Fruit fly (Drosophila melanogaster) whole organism, embryonic: ENCODE data around the gene ppk7.
A peak's percentile ranks its signal among the peaks of the same experiment; 100 is the strongest.

Experiments
- CG10209 ChIP-seq: fragments of 200-800 bp; sonication (Bioruptor generic); optimal IDR thresholded peaks from 3 replicates; lab custom pipeline; 2017; ENCODE audit warnings: missing biosample characterization, mild to moderate bottlenecking, missing genetic modification characterization, missing genetic modification reagents
- CG1024 ChIP-seq: fragments of 200-800 bp; sonication (Bioruptor generic); IDR thresholded peaks from 2 replicates; pipeline ENCODE4 v1.3.6; 2022; ENCODE audit warnings: missing biosample characterization, missing genetic modification characterization
- CG14441 ChIP-seq: fragments of 200-800 bp; sonication (Bioruptor generic); IDR thresholded peaks from 2 replicates; pipeline ENCODE4 v1.3.6; 2022; ENCODE audit warnings: missing biosample characterization, missing genetic modification characterization
- CG1529 ChIP-seq: fragments of 200-800 bp; sonication (Bioruptor generic); optimal IDR thresholded peaks from 3 replicates; lab custom pipeline; 2018; ENCODE audit warnings: missing biosample characterization, missing genetic modification characterization
- CG30403 ChIP-seq: fragments of 200-800 bp; sonication (Bioruptor generic); optimal IDR thresholded peaks from 3 replicates; lab custom pipeline; 2016; ENCODE audit warnings: missing biosample characterization, missing genetic modification characterization
- CG32772 ChIP-seq: fragments of 200-800 bp; sonication (Bioruptor generic); IDR thresholded peaks from 2 replicates; pipeline ENCODE4 v1.3.6; 2022; ENCODE audit warnings: missing biosample characterization, missing genetic modification characterization
- CG34422 ChIP-seq: fragments of 200-800 bp; sonication (Bioruptor generic); IDR thresholded peaks from 3 replicates; pipeline ENCODE4 v1.3.6; 2022; ENCODE audit warnings: missing biosample characterization, missing genetic modification characterization
- CG8281 ChIP-seq: fragments of 200-800 bp; sonication (Bioruptor generic); optimal IDR thresholded peaks from 2 replicates; lab custom pipeline; 2018; ENCODE audit warnings: missing biosample characterization, mild to moderate bottlenecking, missing genetic modification characterization, moderate library complexity
- CG8478 ChIP-seq: fragments of >200 bp; optimal IDR thresholded peaks from 2 replicates; lab custom pipeline; 2018
- CG9797 ChIP-seq: fragments of 200-800 bp; sonication (Bioruptor generic); optimal IDR thresholded peaks from 3 replicates; lab custom pipeline; 2018; ENCODE audit warnings: missing biosample characterization, mild to moderate bottlenecking, missing genetic modification characterization
- CG9932 ChIP-seq: fragments of 200-800 bp; sonication (Bioruptor generic); IDR thresholded peaks from 2 replicates; pipeline ENCODE4 v1.3.6; 2022; ENCODE audit warnings: missing biosample characterization, missing genetic modification characterization
- Camta ChIP-seq: fragments of 200-800 bp; sonication (Bioruptor generic); optimal IDR thresholded peaks from 2 replicates; lab custom pipeline; 2016; ENCODE audit warnings: missing biosample characterization, missing genetic modification characterization
- D ChIP-seq, 2 experiments: fragments of 200-800 bp in 1 of 2; fragments of >200 bp in 1 of 2; sonication (Bioruptor generic) in 1 of 2; optimal IDR thresholded peaks; 2 replicates in 1 of 2; 3 replicates in 1 of 2; lab custom pipeline; 2017; ENCODE audit warnings: mild to moderate bottlenecking in 1 of 2, missing biosample characterization in 1 of 2, missing genetic modification characterization in 1 of 2, missing genetic modification reagents in 1 of 2
- Dbx ChIP-seq: fragments of 200-800 bp; sonication (Bioruptor generic); IDR thresholded peaks from 3 replicates; pipeline ENCODE4 v1.3.6; 2022; ENCODE audit warnings: missing biosample characterization, missing genetic modification characterization
- Hand ChIP-seq: fragments of 200-800 bp; sonication (Bioruptor generic); optimal IDR thresholded peaks from 2 replicates; lab custom pipeline; 2017; ENCODE audit warnings: mild to moderate bottlenecking, missing biosample characterization, missing genetic modification reagents, missing genetic modification characterization
- Jarid2 ChIP-seq: fragments of 200-800 bp; sonication (Bioruptor generic); optimal IDR thresholded peaks from 3 replicates; lab custom pipeline; 2017; ENCODE audit warnings: mild to moderate bottlenecking, missing biosample characterization, missing genetic modification reagents, missing genetic modification characterization
- Lhr ChIP-seq: fragments of 200-800 bp; sonication (Bioruptor generic); optimal IDR thresholded peaks from 3 replicates; lab custom pipeline; 2017; ENCODE audit warnings: mild to moderate bottlenecking, missing biosample characterization, missing genetic modification reagents, missing genetic modification characterization
- MTF-1 ChIP-seq: fragments of 200-800 bp; sonication (Bioruptor generic); optimal IDR thresholded peaks from 2 replicates; lab custom pipeline; 2018; ENCODE audit warnings: missing biosample characterization, mild to moderate bottlenecking, missing genetic modification characterization, borderline replicate concordance
- NC2β ChIP-seq: fragments of 200-800 bp; sonication (Bioruptor generic); optimal IDR thresholded peaks from 2 replicates; lab custom pipeline; 2016; ENCODE audit warnings: missing biosample characterization, missing genetic modification characterization
- NFAT ChIP-seq: fragments of 200-800 bp; sonication (Bioruptor generic); IDR thresholded peaks from 2 replicates; pipeline ENCODE4 v1.3.6; 2022; ENCODE audit warnings: missing biosample characterization, missing genetic modification characterization
- PHDP ChIP-seq: fragments of 200-800 bp; sonication (Bioruptor generic); optimal IDR thresholded peaks from 3 replicates; lab custom pipeline; 2018; ENCODE audit warnings: missing biosample characterization, mild to moderate bottlenecking, missing genetic modification characterization, moderate library complexity
- Ptx1 ChIP-seq: fragments of 200-800 bp; sonication (Bioruptor generic); IDR thresholded peaks from 2 replicates; pipeline ENCODE4 v1.3.6; 2022; ENCODE audit warnings: missing biosample characterization, missing genetic modification characterization
- Rfx ChIP-seq: fragments of 200-800 bp; sonication (Bioruptor generic); IDR thresholded peaks from 2 replicates; pipeline ENCODE4 v1.3.6; 2022; ENCODE audit warnings: missing biosample characterization, missing genetic modification characterization
- Side ChIP-seq: fragments of 200-800 bp; sonication (Bioruptor generic); optimal IDR thresholded peaks from 2 replicates; lab custom pipeline; 2016; ENCODE audit warnings: missing biosample characterization, missing genetic modification characterization
- YL-1 ChIP-seq: fragments of 200-800 bp; sonication (Bioruptor generic); optimal IDR thresholded peaks from 3 replicates; lab custom pipeline; 2017; ENCODE audit warnings: missing biosample characterization, mild to moderate bottlenecking, missing genetic modification characterization
- chn ChIP-seq: fragments of 200-800 bp; sonication (Bioruptor generic); optimal IDR thresholded peaks from 2 replicates; lab custom pipeline; 2016; ENCODE audit warnings: missing biosample characterization, missing genetic modification characterization
- crp ChIP-seq, 2 experiments: fragments of 200-800 bp; sonication (Bioruptor generic); optimal IDR thresholded peaks; 2 replicates in 1 of 2; 3 replicates in 1 of 2; lab custom pipeline; 2017; ENCODE audit warnings: missing biosample characterization in 2 of 2, missing genetic modification characterization in 2 of 2, mild to moderate bottlenecking in 1 of 2, moderate library complexity in 1 of 2
- danr ChIP-seq: fragments of 200-800 bp; sonication (Bioruptor generic); IDR thresholded peaks from 2 replicates; pipeline ENCODE4 v1.3.6; 2022; ENCODE audit warnings: missing biosample characterization, missing genetic modification characterization
- disco-r ChIP-seq: fragments of 200-800 bp; sonication (Bioruptor generic); optimal IDR thresholded peaks from 2 replicates; lab custom pipeline; 2016; ENCODE audit warnings: missing biosample characterization, missing genetic modification characterization
- fd3F ChIP-seq: fragments of 200-800 bp; sonication (Bioruptor generic); optimal IDR thresholded peaks from 2 replicates; lab custom pipeline; 2018; ENCODE audit warnings: missing biosample characterization, mild to moderate bottlenecking, missing genetic modification characterization, moderate library complexity
- gcm ChIP-seq: fragments of 200-800 bp; sonication (Bioruptor generic); optimal IDR thresholded peaks from 2 replicates; lab custom pipeline; 2019; ENCODE audit warnings: missing biosample characterization, mild to moderate bottlenecking, missing genetic modification characterization, moderate library complexity
- gfzf ChIP-seq: fragments of 200-800 bp; sonication (Bioruptor generic); optimal IDR thresholded peaks from 2 replicates; lab custom pipeline; 2016; ENCODE audit warnings: missing biosample characterization, mild to moderate bottlenecking, missing genetic modification characterization, moderate library complexity
- grn ChIP-seq: fragments of 200-800 bp; sonication (Bioruptor generic); optimal IDR thresholded peaks from 3 replicates; lab custom pipeline; 2017; ENCODE audit warnings: missing biosample characterization, missing genetic modification characterization
- hkb ChIP-seq, 2 experiments: fragments of 200-800 bp in 1 of 2; fragments of >200 bp in 1 of 2; sonication (Bioruptor generic) in 1 of 2; IDR thresholded peaks in 1 of 2; optimal IDR thresholded peaks in 1 of 2; 2 replicates each; pipeline versions ENCODE4 v1.3.6 to Lab custom; 2017 to 2022; ENCODE audit warnings: missing biosample characterization in 1 of 2, missing genetic modification characterization in 1 of 2
- insv ChIP-seq, 2 experiments: fragments of 200-800 bp; sonication (Bioruptor generic); optimal IDR thresholded peaks; 3 replicates each; lab custom pipeline; 2016 to 2018; ENCODE audit warnings: missing biosample characterization in 2 of 2, missing genetic modification characterization in 2 of 2
- jigr1 ChIP-seq: fragments of 200-800 bp; sonication (Bioruptor generic); IDR thresholded peaks from 3 replicates; pipeline ENCODE4 v1.3.6; 2022; ENCODE audit warnings: missing biosample characterization, missing genetic modification characterization
- jumu ChIP-seq: fragments of 200-800 bp; sonication (Bioruptor generic); optimal IDR thresholded peaks from 3 replicates; lab custom pipeline; 2016; ENCODE audit warnings: missing biosample characterization, missing genetic modification characterization
- kay ChIP-seq: fragments of 200-800 bp; sonication (Bioruptor generic); optimal IDR thresholded peaks from 2 replicates; lab custom pipeline; 2016; ENCODE audit warnings: missing biosample characterization, missing genetic modification characterization
- knrl ChIP-seq: fragments of 200-800 bp; sonication (Bioruptor generic); IDR thresholded peaks from 3 replicates; pipeline ENCODE4 v1.3.6; 2022; ENCODE audit warnings: missing biosample characterization, missing genetic modification characterization; ENCODE audit not compliant: partially characterized antibody
- nerfin-2 ChIP-seq: fragments of 200-800 bp; sonication (Bioruptor generic); IDR thresholded peaks from 2 replicates; pipeline ENCODE4 v1.3.6; 2022; ENCODE audit warnings: missing biosample characterization, missing genetic modification characterization; ENCODE audit not compliant: partially characterized antibody
- pnt ChIP-seq: fragments of 200-800 bp; sonication (Bioruptor generic); optimal IDR thresholded peaks from 3 replicates; lab custom pipeline; 2016; ENCODE audit warnings: missing biosample characterization, missing genetic modification characterization
- prd ChIP-seq, 3 experiments: fragments of >200 bp in 2 of 3; fragments of 200-800 bp in 1 of 3; sonication (Bioruptor generic) in 1 of 3; optimal IDR thresholded peaks in 2 of 3; IDR thresholded peaks in 1 of 3; 2 replicates in 2 of 3; 3 replicates in 1 of 3; pipeline versions ENCODE4 v1.3.6 to Lab custom; 2017 to 2022; ENCODE audit warnings: missing biosample characterization in 1 of 3, missing genetic modification characterization in 1 of 3
- row ChIP-seq: fragments of 200-800 bp; sonication (Bioruptor generic); IDR thresholded peaks from 3 replicates; pipeline ENCODE4 v1.3.6; 2022; ENCODE audit warnings: missing biosample characterization, missing genetic modification characterization
- shn ChIP-seq: fragments of 200-800 bp; sonication (Bioruptor generic); optimal IDR thresholded peaks from 3 replicates; lab custom pipeline; 2016; ENCODE audit warnings: missing biosample characterization, missing genetic modification characterization
- sisA ChIP-seq: fragments of 200-800 bp; sonication (Bioruptor generic); IDR thresholded peaks from 2 replicates; pipeline ENCODE4 v1.3.6; 2022; ENCODE audit warnings: missing biosample characterization, missing genetic modification characterization
- ssp ChIP-seq: fragments of 200-800 bp; sonication (Bioruptor generic); IDR thresholded peaks from 2 replicates; pipeline ENCODE4 v1.3.6; 2022; ENCODE audit warnings: missing biosample characterization, missing genetic modification characterization
- tgo ChIP-seq: fragments of 200-800 bp; sonication (Bioruptor generic); IDR thresholded peaks from 3 replicates; pipeline ENCODE4 v1.3.6; 2022; ENCODE audit warnings: missing biosample characterization, missing genetic modification characterization

ppk7 gene

DNA sequence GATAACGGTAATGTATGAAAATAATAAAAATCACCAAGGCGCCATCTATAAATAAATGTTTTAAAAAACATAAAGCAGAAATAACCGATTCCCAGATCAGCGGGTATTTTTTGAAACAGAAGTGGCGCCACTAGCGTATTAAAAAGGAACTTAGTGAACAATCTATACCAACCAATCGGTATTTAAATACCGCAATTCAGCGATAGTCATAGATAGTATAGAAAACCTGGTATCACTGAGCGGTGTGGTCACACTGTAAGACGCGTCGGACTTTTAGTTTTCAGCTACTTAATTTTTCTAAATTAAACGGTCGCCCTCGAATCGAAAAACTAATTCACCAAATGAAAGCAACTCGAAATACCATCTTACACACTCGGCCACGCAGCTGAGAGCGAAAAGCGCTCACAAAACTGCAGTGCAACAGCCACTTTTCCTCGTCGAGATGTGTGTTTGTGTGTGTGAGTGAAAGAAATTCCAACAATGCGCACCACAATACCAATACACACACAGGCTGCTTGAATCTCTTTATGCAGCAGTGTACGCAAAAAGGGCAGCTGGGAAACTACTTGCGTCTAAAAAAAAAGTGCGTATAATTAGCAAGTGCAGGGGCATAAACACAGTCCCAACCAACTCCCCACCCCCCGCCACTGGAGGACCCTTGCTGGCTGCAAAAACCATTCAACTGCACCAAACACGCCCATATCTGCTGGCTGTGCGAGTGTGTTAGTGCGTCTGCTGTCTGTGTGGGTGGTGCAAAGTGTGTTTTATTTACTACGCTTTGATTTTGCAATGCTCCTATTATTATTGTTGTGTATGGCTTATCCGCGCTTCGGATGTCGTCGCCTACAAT, 30.4 kb downstream of the ppk7 start, which contains the start of gene PDZ-GEF (continued):
- TF ChIP-seq Side (GFP tag; lab: Kevin White, UChicago) (peak; percentile 42), CG9797 (GFP tag; lab: Kevin White, UChicago) (peak; percentile 95), CG1024 (0 out of 2 replicates have a peak, but pooled peaks have one; percentile 21), shn (GFP tag; lab: Kevin White, UChicago) (peak; percentile 53), fd3F (GFP tag; lab: Kevin White, UChicago) (peak; percentile 5), PHDP (tag; lab: Kevin White, UChicago) (peak; percentile 52), Rfx (peak; percentile 78), insv (GFP tag; optimal IDR thresholded peaks at IDR 0.05; lab: Kevin White, UChicago) (peak in 1 of 2 experiments; percentile 72), grn (GFP tag; lab: Kevin White, UChicago) (no peak), Ptx1 (GFP tag; lab: Robert Waterston, UW) (peak; percentile 59), sisA (GFP tag; lab: Robert Waterston, UW) (peak; percentile 62), CG8281 (no peak), nerfin-2 (GFP tag; lab: Robert Waterston, UW) (peak; percentile 44; the same call in 1 of the 2 replicates), row (GFP tag; lab: Robert Waterston, UW) (peak; percentile 28; the same call in 2 of the 3 replicates), D (optimal IDR thresholded peaks at IDR 0.05; lab: Kevin White, UChicago) (peak; percentile 67), D (GFP tag; optimal IDR thresholded peaks at IDR 0.05; lab: Kevin White, UChicago) (no peak), CG14441 (GFP tag; lab: Robert Waterston, UW) (peak; percentile 53), jigr1 (GFP tag; lab: Robert Waterston, UW) (no peak), disco-r (peak; percentile 14), MTF-1 (GFP tag; lab: Kevin White, UChicago) (peak; percentile 62), CG8478 (lab: Kevin White, UChicago) (peak; percentile 97), hkb (optimal IDR thresholded peaks at IDR 0.05; lab: Kevin White, UChicago) (no peak), hkb (GFP tag; IDR thresholded peaks at IDR 0.05; lab: Robert Waterston, UW) (0 out of 2 replicates have a peak, but pooled peaks have one; percentile 14), chn (GFP tag; lab: Kevin White, UChicago) (peak; percentile 55), jumu (GFP tag; lab: Kevin White, UChicago) (peak; percentile 48), gcm (GFP tag; lab: Kevin White, UChicago) (peak; percentile 1), crp (GFP tag; optimal IDR thresholded peaks at IDR 0.05; lab: Kevin White, UChicago) (no peak), danr (GFP tag; lab: Robert Waterston, UW) (no peak), YL-1 (peak; percentile 71), knrl (GFP tag; lab: Robert Waterston, UW) (peak; percentile 50; the same call in 2 of the 3 replicates), Jarid2 (GFP tag; lab: Kevin White, UChicago) (peak; percentile 41), CG32772 (GFP tag; lab: Robert Waterston, UW) (peak; percentile 8; the same call in 1 of the 2 replicates), tgo (peak; percentile 56), CG34422 (GFP tag; lab: Robert Waterston, UW) (peak; percentile 68), Dbx (GFP tag; lab: Robert Waterston, UW) (peak; percentile 68; the same call in 2 of the 3 replicates), CG1529 (GFP tag; lab: Kevin White, UChicago) (no peak), CG9932 (GFP tag; lab: Robert Waterston, UW) (peak; percentile 50), Lhr (GFP tag; lab: Kevin White, UChicago) (peak; percentile 96), NFAT (GFP tag; lab: Robert Waterston, UW) (peak; percentile 44; the same call in 1 of the 2 replicates), pnt (GFP tag; lab: Kevin White, UChicago) (peak; percentile 32), Camta (GFP tag; lab: Kevin White, UChicago) (peak; percentile 39), ssp (GFP tag; lab: Robert Waterston, UW) (peak; percentile 63), CG30403 (peak; percentile 54), NC2β (GFP tag; lab: Kevin White, UChicago) (peak; percentile 67), CG10209 (GFP tag; lab: Kevin White, UChicago) (peak; percentile 19), kay (GFP tag; lab: Kevin White, UChicago) (peak; percentile 7), gfzf (peak; percentile 93), prd (optimal IDR thresholded peaks at IDR 0.05; lab: Kevin White, UChicago) (no peak), prd (GFP tag; IDR thresholded peaks at IDR 0.05; lab: Robert Waterston, UW) (peak; percentile 60), Hand (peak; percentile 10)
